Worm (Caenorhabditis elegans): ENCODE measurements around the gene msp-49.

DNA sequence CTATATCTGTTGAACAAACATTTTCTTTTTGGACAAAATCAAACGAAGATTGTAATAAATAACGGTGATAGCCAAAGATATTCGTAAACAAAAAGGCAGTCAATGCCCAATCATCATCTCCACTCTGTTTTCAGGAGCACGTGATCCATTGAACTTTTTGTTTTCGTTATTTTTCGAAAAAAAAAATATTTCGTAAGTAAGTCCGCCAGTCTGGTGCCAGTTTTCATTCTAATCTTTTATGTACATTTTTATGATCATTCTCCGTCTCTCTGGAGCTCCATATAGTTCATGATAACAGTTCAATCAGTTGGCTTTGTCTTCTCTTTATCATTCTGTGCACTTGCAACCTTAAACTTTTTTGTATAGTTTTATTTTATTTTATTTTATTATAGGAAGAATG is 8.8 kb downstream of the msp-49 start, which contains the start of gene ampd-1:
- TF ChIP-seq R02D3.7 (tag; optimal IDR thresholded peaks at IDR 0.05): no peak
- no peak for TF ChIP-seq madf-9 (GFP tag; conservative IDR thresholded peaks at IDR 0.05)
- TF ChIP-seq ceh-62 (tag; optimal IDR thresholded peaks at IDR 0.05): no peak
- no peak for TF ChIP-seq aly-2 (tag; optimal IDR thresholded peaks at IDR 0.05)
- TF ChIP-seq snpc-4 (tag; optimal IDR thresholded peaks at IDR 0.05): no peak
- peak; percentile 16 for TF ChIP-seq nhr-28 (tag; optimal IDR thresholded peaks at IDR 0.05)
- TF ChIP-seq pqm-1 (tag; optimal IDR thresholded peaks at IDR 0.05): peak; percentile 66
- TF ChIP-seq skn-1 (tag; optimal IDR thresholded peaks at IDR 0.05): no peak
